Fruit fly (Drosophila melanogaster) whole organism, embryonic: ENCODE measurements around the gene Shc.

ENCODE experiments used
- ATbp ChIP-seq: fragments of 200-800 bp; sonication (Bioruptor generic); optimal IDR thresholded peaks from 2 replicates; lab custom pipeline; 2017; ENCODE audit warnings: missing biosample characterization, mild to moderate bottlenecking, missing genetic modification characterization, missing genetic modification reagents
- C15 ChIP-seq: fragments of 200-800 bp; sonication (Bioruptor generic); IDR thresholded peaks from 3 replicates; pipeline ENCODE4 v1.3.6; 2022; ENCODE audit warnings: missing biosample characterization, missing genetic modification characterization
- CG10209 ChIP-seq: fragments of 200-800 bp; sonication (Bioruptor generic); optimal IDR thresholded peaks from 3 replicates; lab custom pipeline; 2017; ENCODE audit warnings: missing biosample characterization, mild to moderate bottlenecking, missing genetic modification characterization, missing genetic modification reagents
- CG11456 ChIP-seq: fragments of 200-800 bp; sonication (Bioruptor generic); IDR thresholded peaks from 3 replicates; pipeline ENCODE4 v1.3.6; 2022; ENCODE audit warnings: missing biosample characterization, missing genetic modification characterization
- CG12155 ChIP-seq: fragments of 200-800 bp; sonication (Bioruptor generic); optimal IDR thresholded peaks from 3 replicates; lab custom pipeline; 2016; ENCODE audit warnings: missing biosample characterization, missing genetic modification characterization
- CG12659 ChIP-seq: fragments of 200-800 bp; sonication (Bioruptor generic); optimal IDR thresholded peaks from 3 replicates; lab custom pipeline; 2017; ENCODE audit warnings: mild to moderate bottlenecking, missing biosample characterization, missing genetic modification reagents, missing genetic modification characterization
- CG14710 ChIP-seq: fragments of 200-800 bp; sonication (Bioruptor generic); optimal IDR thresholded peaks from 3 replicates; lab custom pipeline; 2019; ENCODE audit warnings: missing biosample characterization, mild to moderate bottlenecking, missing genetic modification characterization, moderate library complexity
- CG1529 ChIP-seq: fragments of 200-800 bp; sonication (Bioruptor generic); optimal IDR thresholded peaks from 3 replicates; lab custom pipeline; 2018; ENCODE audit warnings: missing biosample characterization, missing genetic modification characterization
- CG17186 ChIP-seq: fragments of 200-800 bp; sonication (Bioruptor generic); optimal IDR thresholded peaks from 3 replicates; lab custom pipeline; 2017; ENCODE audit warnings: missing biosample characterization, missing genetic modification reagents, missing genetic modification characterization
- CG17361 ChIP-seq: fragments of 200-800 bp; sonication (Bioruptor generic); IDR thresholded peaks from 3 replicates; pipeline ENCODE4 v1.3.6; 2022; ENCODE audit warnings: missing biosample characterization, missing genetic modification characterization
- CG17829 ChIP-seq: fragments of 200-800 bp; optimal IDR thresholded peaks from 2 replicates; lab custom pipeline; 2019; ENCODE audit warnings: missing biosample characterization, mild to moderate bottlenecking, missing genetic modification characterization, moderate library complexity
- CG2202 ChIP-seq: fragments of 200-800 bp; sonication (Bioruptor generic); optimal IDR thresholded peaks from 2 replicates; lab custom pipeline; 2018; ENCODE audit warnings: missing biosample characterization, mild to moderate bottlenecking, missing genetic modification characterization
- CG31224 ChIP-seq: fragments of 200-800 bp; sonication (Bioruptor generic); IDR thresholded peaks from 2 replicates; pipeline ENCODE4 v1.3.6; 2022; ENCODE audit warnings: missing biosample characterization, missing genetic modification characterization
- CG31388 ChIP-seq: fragments of 200-800 bp; sonication (Bioruptor generic); optimal IDR thresholded peaks from 2 replicates; lab custom pipeline; 2016; ENCODE audit warnings: missing biosample characterization, missing genetic modification characterization
- CG32767 ChIP-seq: fragments of 200-800 bp; sonication (Bioruptor generic); IDR thresholded peaks from 2 replicates; pipeline ENCODE4 v1.3.6; 2022; ENCODE audit warnings: missing biosample characterization, missing genetic modification characterization
- CG3281 ChIP-seq: fragments of 200-800 bp; sonication (Bioruptor generic); optimal IDR thresholded peaks from 3 replicates; lab custom pipeline; 2017; ENCODE audit warnings: missing biosample characterization, mild to moderate bottlenecking, missing genetic modification characterization
- CG4360 ChIP-seq: fragments of 200-800 bp; sonication (Bioruptor generic); IDR thresholded peaks from 2 replicates; pipeline ENCODE4 v1.3.6; 2022; ENCODE audit warnings: missing biosample characterization, missing genetic modification characterization
- CG6791 ChIP-seq: fragments of 200-800 bp; sonication (Bioruptor generic); IDR thresholded peaks from 3 replicates; pipeline ENCODE4 v1.3.6; 2022; ENCODE audit warnings: missing biosample characterization, missing genetic modification characterization; ENCODE audit not compliant: partially characterized antibody
- CG7745 ChIP-seq: fragments of 200-800 bp; sonication (Bioruptor generic); optimal IDR thresholded peaks from 2 replicates; lab custom pipeline; 2018; ENCODE audit warnings: missing biosample characterization, mild to moderate bottlenecking, missing genetic modification characterization, moderate library complexity
- CG9727 ChIP-seq: fragments of 200-800 bp; sonication (Bioruptor generic); optimal IDR thresholded peaks from 3 replicates; lab custom pipeline; 2017; ENCODE audit warnings: missing biosample characterization, mild to moderate bottlenecking, missing genetic modification characterization
- CHES-1-like ChIP-seq: fragments of 200-800 bp; sonication (Bioruptor generic); optimal IDR thresholded peaks from 2 replicates; lab custom pipeline; 2016; ENCODE audit warnings: missing biosample characterization, missing genetic modification characterization
- D19B ChIP-seq: fragments of 200-800 bp; sonication (Bioruptor generic); optimal IDR thresholded peaks from 2 replicates; lab custom pipeline; 2017; ENCODE audit warnings: missing biosample characterization, mild to moderate bottlenecking, missing genetic modification characterization
- Dp ChIP-seq: fragments of 200-800 bp; sonication (Bioruptor generic); optimal IDR thresholded peaks from 2 replicates; lab custom pipeline; 2018; ENCODE audit warnings: missing biosample characterization, mild to moderate bottlenecking, missing genetic modification characterization, moderate library complexity
- Eip74EF ChIP-seq, 2 experiments: fragments of 200-800 bp in 1 of 2; fragments of >200 bp in 1 of 2; sonication (Bioruptor generic) in 1 of 2; optimal IDR thresholded peaks; 2 replicates each; lab custom pipeline; 2017 to 2019; ENCODE audit warnings: missing biosample characterization in 2 of 2, missing genetic modification characterization in 2 of 2, mild to moderate bottlenecking in 1 of 2, moderate library complexity in 1 of 2
- MBD-R2 ChIP-seq: fragments of 200-800 bp; sonication (Bioruptor generic); IDR thresholded peaks from 2 replicates; pipeline ENCODE4 v1.3.6; 2022; ENCODE audit warnings: missing biosample characterization, missing genetic modification characterization
- MTF-1 ChIP-seq: fragments of 200-800 bp; sonication (Bioruptor generic); optimal IDR thresholded peaks from 2 replicates; lab custom pipeline; 2018; ENCODE audit warnings: missing biosample characterization, mild to moderate bottlenecking, missing genetic modification characterization, borderline replicate concordance
- Mad ChIP-seq: fragments of 200-800 bp; sonication (Bioruptor generic); optimal IDR thresholded peaks from 2 replicates; lab custom pipeline; 2016; ENCODE audit warnings: missing biosample characterization, missing genetic modification characterization
- Mes4 ChIP-seq: fragments of 200-800 bp; sonication (Bioruptor generic); optimal IDR thresholded peaks from 2 replicates; lab custom pipeline; 2016; ENCODE audit warnings: missing biosample characterization, missing genetic modification characterization
- NC2β ChIP-seq: fragments of 200-800 bp; sonication (Bioruptor generic); optimal IDR thresholded peaks from 2 replicates; lab custom pipeline; 2016; ENCODE audit warnings: missing biosample characterization, missing genetic modification characterization
- NK7.1 ChIP-seq: fragments of 200-800 bp; sonication (Bioruptor generic); optimal IDR thresholded peaks from 3 replicates; lab custom pipeline; 2016; ENCODE audit warnings: missing biosample characterization, missing genetic modification characterization
- Nf-YA ChIP-seq: fragments of 200-800 bp; sonication (Bioruptor generic); IDR thresholded peaks from 2 replicates; pipeline ENCODE4 v1.3.6; 2022; ENCODE audit warnings: missing biosample characterization, missing genetic modification characterization
- Taf1 ChIP-seq: fragments of 200-800 bp; sonication (Bioruptor generic); IDR thresholded peaks from 2 replicates; pipeline ENCODE4 v1.3.6; 2022; ENCODE audit warnings: missing biosample characterization, missing genetic modification characterization
- br ChIP-seq: fragments of >200 bp; optimal IDR thresholded peaks from 2 replicates; lab custom pipeline; 2017
- crc ChIP-seq: fragments of 200-800 bp; sonication (Bioruptor generic); optimal IDR thresholded peaks from 2 replicates; lab custom pipeline; 2016; ENCODE audit warnings: missing biosample characterization, missing genetic modification characterization
- dm ChIP-seq: fragments of 200-800 bp; sonication (Bioruptor generic); optimal IDR thresholded peaks from 3 replicates; lab custom pipeline; 2016; ENCODE audit warnings: missing biosample characterization, missing genetic modification characterization
- dpn ChIP-seq, 2 experiments: fragments of 200-800 bp; sonication (Bioruptor generic); optimal IDR thresholded peaks; 3 replicates each; lab custom pipeline; 2016; ENCODE audit warnings: missing biosample characterization in 2 of 2, missing genetic modification characterization in 2 of 2
- ems ChIP-seq: fragments of 200-800 bp; sonication (Bioruptor generic); optimal IDR thresholded peaks from 3 replicates; lab custom pipeline; 2016; ENCODE audit warnings: missing biosample characterization, missing genetic modification characterization
- eyg ChIP-seq: fragments of 200-800 bp; sonication (Bioruptor generic); optimal IDR thresholded peaks from 3 replicates; lab custom pipeline; 2016; ENCODE audit warnings: missing biosample characterization, missing genetic modification characterization
- h ChIP-seq: fragments of >200 bp; optimal IDR thresholded peaks from 2 replicates; lab custom pipeline; 2017
- kah ChIP-seq: fragments of 200-800 bp; sonication (Bioruptor generic); optimal IDR thresholded peaks from 2 replicates; lab custom pipeline; 2018; ENCODE audit warnings: missing biosample characterization, mild to moderate bottlenecking, missing genetic modification characterization
- lola ChIP-seq, 3 experiments: fragments of >200 bp in 2 of 3; fragments of 200-800 bp in 1 of 3; sonication (Bioruptor generic) in 1 of 3; optimal IDR thresholded peaks; 2 replicates each; lab custom pipeline; 2017 to 2019; ENCODE audit warnings: missing biosample characterization in 3 of 3, missing genetic modification characterization in 3 of 3, mild to moderate bottlenecking in 1 of 3, moderate library complexity in 1 of 3
- mirr ChIP-seq: fragments of 200-800 bp; sonication (Bioruptor generic); optimal IDR thresholded peaks from 3 replicates; lab custom pipeline; 2018; ENCODE audit warnings: missing biosample characterization, mild to moderate bottlenecking, missing genetic modification characterization
- pan ChIP-seq, 4 experiments: fragments of >200 bp in 3 of 4; fragments of 200-800 bp in 1 of 4; sonication (Bioruptor generic) in 1 of 4; optimal IDR thresholded peaks in 3 of 4; IDR thresholded peaks in 1 of 4; 2 replicates each; pipeline versions ENCODE4 v1.3.6 to Lab custom; 2017 to 2022; ENCODE audit warnings: missing biosample characterization in 2 of 4, missing genetic modification characterization in 2 of 4, mixed read lengths in 1 of 4
- ro ChIP-seq: fragments of 200-800 bp; sonication (Bioruptor generic); IDR thresholded peaks from 2 replicates; pipeline ENCODE4 v1.3.6; 2022; ENCODE audit warnings: missing biosample characterization, missing genetic modification characterization
- schlank ChIP-seq: fragments of 200-800 bp; sonication (Bioruptor generic); optimal IDR thresholded peaks from 2 replicates; lab custom pipeline; 2018; ENCODE audit warnings: missing biosample characterization, mild to moderate bottlenecking, missing genetic modification characterization
- sens ChIP-seq: fragments of 200-800 bp; sonication (Bioruptor generic); peaks from one replicate; lab custom pipeline; 2016; ENCODE audit warnings: missing biosample characterization, missing genetic modification characterization
- sens-2 ChIP-seq: fragments of 200-800 bp; sonication (Bioruptor generic); IDR thresholded peaks from 2 replicates; pipeline ENCODE4 v1.3.6; 2022; ENCODE audit warnings: missing biosample characterization, missing genetic modification characterization
- sisA ChIP-seq: fragments of 200-800 bp; sonication (Bioruptor generic); IDR thresholded peaks from 2 replicates; pipeline ENCODE4 v1.3.6; 2022; ENCODE audit warnings: missing biosample characterization, missing genetic modification characterization
- slbo ChIP-seq: fragments of 200-800 bp; sonication (Bioruptor generic); IDR thresholded peaks from 2 replicates; pipeline ENCODE4 v1.3.6; 2022; ENCODE audit warnings: missing biosample characterization, missing genetic modification characterization
- sqz ChIP-seq: fragments of 200-800 bp; sonication (Bioruptor generic); optimal IDR thresholded peaks from 3 replicates; lab custom pipeline; 2018; ENCODE audit warnings: missing biosample characterization, mild to moderate bottlenecking, missing genetic modification characterization
- tin ChIP-seq: fragments of 200-800 bp; sonication (Bioruptor generic); optimal IDR thresholded peaks from 3 replicates; lab custom pipeline; 2016; ENCODE audit warnings: missing biosample characterization, missing genetic modification characterization

Gene Shc

DNA sequence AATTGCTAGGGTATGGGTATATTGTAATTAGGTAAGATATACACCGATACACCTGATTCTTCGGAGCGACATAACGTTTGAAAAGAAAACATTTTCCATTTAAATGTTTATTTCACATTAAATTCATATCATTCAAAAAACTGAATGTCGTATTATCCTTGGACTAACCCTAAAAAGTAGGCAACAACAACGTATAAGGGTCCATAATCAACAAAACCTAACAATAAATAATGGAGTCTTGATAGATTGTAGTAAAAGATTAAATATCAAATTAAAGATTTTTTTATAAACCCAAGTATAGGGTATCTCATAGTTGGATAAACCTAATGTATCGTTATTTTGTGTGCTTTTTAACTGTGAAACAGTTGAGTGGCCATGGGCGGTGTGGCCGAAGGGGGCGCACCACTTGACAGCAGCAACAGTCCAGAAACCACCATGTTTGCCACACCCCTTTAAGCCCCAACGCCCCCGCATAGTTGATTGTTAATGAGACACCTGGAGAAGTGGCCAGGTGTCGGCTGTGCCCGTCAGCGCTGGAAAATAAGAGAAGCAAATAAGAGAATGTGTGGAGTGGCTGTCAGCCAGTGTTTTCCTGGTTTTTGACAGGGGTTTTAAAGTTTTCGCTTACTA is 41.6 kb downstream of the Shc start (continued):
- TF ChIP-seq MTF-1 (no peak), tin (GFP tag; lab: Kevin White, UChicago) (no peak), slbo (peak; percentile 35), NK7.1 (GFP tag; lab: Kevin White, UChicago) (no peak), Dp (GFP tag; lab: Kevin White, UChicago) (no peak), NC2β (GFP tag; lab: Kevin White, UChicago) (no peak), eyg (GFP tag; lab: Kevin White, UChicago) (no peak), sens (GFP tag; lab: Kevin White, UChicago) (peak; percentile 82), sisA (GFP tag; lab: Robert Waterston, UW) (no peak), CG32767 (GFP tag; lab: Robert Waterston, UW) (no peak), CG12659 (peak; percentile 17), dpn (GFP tag; optimal IDR thresholded peaks at IDR 0.05; lab: Kevin White, UChicago) (peak; percentile 16 to 33), pan (optimal IDR thresholded peaks at IDR 0.05; lab: Kevin White, UChicago) (no peak), pan (GFP tag; optimal IDR thresholded peaks at IDR 0.05 in 1 of 2, IDR thresholded peaks at IDR 0.05 in 1 of 2) (no peak), crc (no peak), CG9727 (GFP tag; lab: Kevin White, UChicago) (peak; percentile 28), Nf-YA (no peak), Mes4 (GFP tag; lab: Kevin White, UChicago) (no peak), ATbp (GFP tag; lab: Kevin White, UChicago) (peak; percentile 7), Eip74EF (GFP tag; optimal IDR thresholded peaks at IDR 0.05; lab: Kevin White, UChicago) (peak in 1 of 2 experiments; percentile 17), CHES-1-like (no peak), CG31224 (GFP tag; lab: Robert Waterston, UW) (no peak), CG17829 (tag; lab: Kevin White, UChicago) (no peak), ems (GFP tag; lab: Kevin White, UChicago) (no peak), h (no peak), CG31388 (no peak), MBD-R2 (no peak), sens-2 (GFP tag; lab: Robert Waterston, UW) (no peak), kah (GFP tag; lab: Kevin White, UChicago) (no peak), C15 (no peak), CG3281 (peak; percentile 51), D19B (GFP tag; lab: Kevin White, UChicago) (peak; percentile 76), CG17186 (GFP tag; lab: Kevin White, UChicago) (no peak), CG7745 (tag; lab: Kevin White, UChicago) (no peak), CG14710 (tag; lab: Kevin White, UChicago) (no peak), sqz (no peak), CG1529 (GFP tag; lab: Kevin White, UChicago) (no peak), CG12155 (GFP tag; lab: Kevin White, UChicago) (no peak), Taf1 (GFP tag; lab: Robert Waterston, UW) (no peak), CG10209 (GFP tag; lab: Kevin White, UChicago) (peak; percentile 17), ro (GFP tag; lab: Robert Waterston, UW) (no peak), CG6791 (GFP tag; lab: Robert Waterston, UW) (no peak), br (no peak), CG4360 (GFP tag; lab: Robert Waterston, UW) (no peak), lola (GFP tag; optimal IDR thresholded peaks at IDR 0.05; lab: Kevin White, UChicago) (no peak), CG11456 (GFP tag; lab: Robert Waterston, UW) (no peak), CG17361 (GFP tag; lab: Robert Waterston, UW) (peak; percentile 60), schlank (tag; lab: Kevin White, UChicago) (no peak), CG2202 (tag; lab: Kevin White, UChicago) (no peak), mirr (GFP tag; lab: Kevin White, UChicago) (no peak), dm (GFP tag; lab: Kevin White, UChicago) (no peak), Mad (GFP tag; lab: Kevin White, UChicago) (no peak)
